Fruit fly (Drosophila melanogaster) whole organism, wandering third instar larva: ENCODE measurements around the gene net.

ENCODE experiments used
- Abd-B ChIP-seq: fragments of >200 bp; optimal IDR thresholded peaks from 2 replicates; lab custom pipeline; 2017; ENCODE audit warnings: missing biosample characterization, missing genetic modification characterization
- CG32264 ChIP-seq: fragments of 200-800 bp; sonication (Bioruptor generic); optimal IDR thresholded peaks from 2 replicates; lab custom pipeline; 2016; ENCODE audit warnings: missing biosample characterization, missing genetic modification characterization
- CrebA ChIP-seq: fragments of 200-800 bp; sonication (Bioruptor generic); optimal IDR thresholded peaks from 2 replicates; lab custom pipeline; 2016; ENCODE audit warnings: missing biosample characterization, mild to moderate bottlenecking, missing genetic modification characterization, borderline replicate concordance
- Dfd ChIP-seq: fragments of >200 bp; optimal IDR thresholded peaks from 2 replicates; lab custom pipeline; 2017; ENCODE audit warnings: missing biosample characterization, missing genetic modification characterization
- Dif ChIP-seq: fragments of 200-275, 200-300 bp; sonication (Bioruptor generic); optimal IDR thresholded peaks from 2 replicates; lab custom pipeline; 2018; ENCODE audit warnings: missing biosample characterization, missing genetic modification characterization; ENCODE audit not compliant: partially characterized antibody
- GATAd ChIP-seq: sonication (Bioruptor generic); optimal IDR thresholded peaks from 2 replicates; lab custom pipeline; 2016; ENCODE audit warnings: missing biosample characterization, missing genetic modification characterization
- HLH106 ChIP-seq: fragments of 200-800 bp; optimal IDR thresholded peaks from 3 replicates; lab custom pipeline; 2019; ENCODE audit warnings: missing biosample characterization, mild to moderate bottlenecking, missing genetic modification characterization, moderate library complexity
- Hnf4 ChIP-seq: fragments of 200-800 bp; sonication (Bioruptor generic); optimal IDR thresholded peaks from 2 replicates; lab custom pipeline; 2016; ENCODE audit warnings: missing biosample characterization, mild to moderate bottlenecking, missing genetic modification characterization
- Hr78 ChIP-seq: fragments of >200 bp; optimal IDR thresholded peaks from 2 replicates; lab custom pipeline; 2017; ENCODE audit warnings: missing biosample characterization, missing genetic modification characterization
- Hr83 ChIP-seq: fragments of 200-300 bp; sonication (Bioruptor generic); optimal IDR thresholded peaks from 2 replicates; lab custom pipeline; 2016; ENCODE audit warnings: missing biosample characterization, mild to moderate bottlenecking, missing genetic modification characterization, moderate library complexity; ENCODE audit not compliant: poor library complexity, severe bottlenecking
- Jra ChIP-seq: sonication (Bioruptor generic); optimal IDR thresholded peaks from 2 replicates; lab custom pipeline; 2016; ENCODE audit warnings: missing biosample characterization, missing genetic modification characterization
- Myc ChIP-seq: fragments of >200 bp; optimal IDR thresholded peaks from 2 replicates; lab custom pipeline; 2017
- N ChIP-seq: fragments of >200 bp; optimal IDR thresholded peaks from 2 replicates; lab custom pipeline; 2018; ENCODE audit warnings: missing biosample characterization, missing external identifiers, missing genetic modification characterization
- OdsH ChIP-seq: fragments of 200-800 bp; sonication (Bioruptor generic); optimal IDR thresholded peaks from 2 replicates; lab custom pipeline; 2016; ENCODE audit warnings: missing biosample characterization, mild to moderate bottlenecking, missing genetic modification characterization
- Rel ChIP-seq, 2 experiments: fragments of 200-800 bp; sonication (Bioruptor generic) in 1 of 2; optimal IDR thresholded peaks; 2 replicates in 1 of 2; 3 replicates in 1 of 2; lab custom pipeline; 2016 to 2019; ENCODE audit warnings: mild to moderate bottlenecking in 2 of 2, missing biosample characterization in 2 of 2, missing genetic modification characterization in 2 of 2, moderate library complexity in 1 of 2
- Sp1 ChIP-seq: fragments of 200-800 bp; sonication (Bioruptor generic); optimal IDR thresholded peaks from 3 replicates; lab custom pipeline; 2019; ENCODE audit warnings: missing biosample characterization, mild to moderate bottlenecking, missing genetic modification characterization, moderate library complexity
- Vsx2 ChIP-seq: fragments of 200-300, 225-300 bp; sonication (Bioruptor generic); optimal IDR thresholded peaks from 2 replicates; lab custom pipeline; 2018; ENCODE audit warnings: missing biosample characterization, missing genetic modification characterization; ENCODE audit not compliant: partially characterized antibody
- br ChIP-seq: fragments of 200-800 bp; sonication (Bioruptor generic); optimal IDR thresholded peaks from 2 replicates; lab custom pipeline; 2016; ENCODE audit warnings: missing biosample characterization, missing genetic modification characterization
- brk ChIP-seq: fragments of 200-800 bp; sonication (Bioruptor generic); optimal IDR thresholded peaks from 2 replicates; lab custom pipeline; 2016; ENCODE audit warnings: missing biosample characterization, mild to moderate bottlenecking, missing genetic modification characterization
- dl ChIP-seq, 2 experiments: fragments of 175-275, 200-275 bp in 1 of 2; fragments of 200-275 bp in 1 of 2; sonication (Bioruptor generic); optimal IDR thresholded peaks; lab custom pipeline; 2018; ENCODE audit warnings: mild to moderate bottlenecking in 2 of 2, missing biosample characterization in 2 of 2, missing genetic modification characterization in 2 of 2, moderate library complexity in 2 of 2; ENCODE audit not compliant: partially characterized antibody in 2 of 2, insufficient read depth in 1 of 2
- dmrt93B ChIP-seq: fragments of 200-800 bp; sonication (Bioruptor generic); optimal IDR thresholded peaks from 2 replicates; lab custom pipeline; 2018; ENCODE audit warnings: missing biosample characterization, mild to moderate bottlenecking, missing genetic modification characterization
- dsf ChIP-seq: sonication (Bioruptor generic); optimal IDR thresholded peaks from 2 replicates; lab custom pipeline; 2016; ENCODE audit warnings: missing biosample characterization, missing genetic modification characterization, borderline replicate concordance
- ey ChIP-seq: fragments of 200-800 bp; sonication (Bioruptor generic); optimal IDR thresholded peaks from 2 replicates; lab custom pipeline; 2016; ENCODE audit warnings: missing biosample characterization, missing genetic modification characterization
- foxo ChIP-seq, 2 experiments: fragments of 200-800 bp; sonication (Bioruptor generic); optimal IDR thresholded peaks; 2 replicates in 1 of 2; 3 replicates in 1 of 2; lab custom pipeline; 2016 to 2017; ENCODE audit warnings: missing biosample characterization in 2 of 2, missing genetic modification characterization in 2 of 2
- fru ChIP-seq: fragments of 200-800 bp; sonication (Bioruptor generic); optimal IDR thresholded peaks from 3 replicates; lab custom pipeline; 2016; ENCODE audit warnings: missing biosample characterization, mild to moderate bottlenecking, missing genetic modification characterization
- h ChIP-seq: fragments of 200-800 bp; sonication (Bioruptor generic); optimal IDR thresholded peaks from 3 replicates; lab custom pipeline; 2016; ENCODE audit warnings: missing biosample characterization, mild to moderate bottlenecking, missing genetic modification characterization
- lola ChIP-seq: fragments of >200 bp; optimal IDR thresholded peaks from 2 replicates; lab custom pipeline; 2017; ENCODE audit warnings: missing biosample characterization, missing genetic modification characterization
- pan ChIP-seq: fragments of >200 bp; optimal IDR thresholded peaks from 2 replicates; lab custom pipeline; 2017
- psq ChIP-seq: fragments of 200-800 bp; sonication (Bioruptor generic); optimal IDR thresholded peaks from 3 replicates; lab custom pipeline; 2017; ENCODE audit warnings: missing biosample characterization, mild to moderate bottlenecking, missing genetic modification characterization, moderate library complexity
- rgr ChIP-seq: fragments of 200-800 bp; sonication (Bioruptor generic); optimal IDR thresholded peaks from 3 replicates; lab custom pipeline; 2016; ENCODE audit warnings: missing biosample characterization, mild to moderate bottlenecking, missing genetic modification characterization
- sage ChIP-seq: fragments of 200-800 bp; sonication (Bioruptor generic); optimal IDR thresholded peaks from 2 replicates; lab custom pipeline; 2016; ENCODE audit warnings: missing biosample characterization, mild to moderate bottlenecking, missing genetic modification characterization
- sv ChIP-seq: fragments of 200-800 bp; sonication (Bioruptor generic); optimal IDR thresholded peaks from 3 replicates; lab custom pipeline; 2016; ENCODE audit warnings: missing biosample characterization, missing genetic modification characterization
- tai ChIP-seq: sonication (Bioruptor generic); optimal IDR thresholded peaks from 2 replicates; lab custom pipeline; 2016; ENCODE audit warnings: missing biosample characterization, missing genetic modification characterization
- usp ChIP-seq: fragments of >200 bp; optimal IDR thresholded peaks from 2 replicates; lab custom pipeline; 2017; ENCODE audit warnings: missing biosample characterization, missing genetic modification characterization
- woc ChIP-seq: sonication (Bioruptor generic); optimal IDR thresholded peaks from 2 replicates; lab custom pipeline; 2016; ENCODE audit warnings: missing biosample characterization, mild to moderate bottlenecking, missing genetic modification characterization

Gene net

dm6 chr2L:91333-91732 lies 4.1 kb upstream of the net start:
- TF ChIP-seq sage (GFP tag; lab: Kevin White, UChicago) (no peak), Hnf4 (GFP tag; lab: Kevin White, UChicago) (no peak), dl (GFP tag; optimal IDR thresholded peaks at IDR 0.05; lab: Kevin White, UChicago; ENCODE audit: insufficient read depth in 1 of 2, partially characterized antibody in 2 of 2) (no peak), CG32264 (no peak), HLH106 (tag; lab: Kevin White, UChicago) (no peak), CrebA (GFP tag; lab: Kevin White, UChicago) (no peak), OdsH (GFP tag; lab: Kevin White, UChicago) (no peak), usp (GFP tag; lab: Kevin White, UChicago) (no peak), Jra (GFP tag; lab: Kevin White, UChicago) (no peak), brk (GFP tag; lab: Kevin White, UChicago) (no peak), Rel (GFP tag; optimal IDR thresholded peaks at IDR 0.05; lab: Kevin White, UChicago) (no peak), Rel (tag; optimal IDR thresholded peaks at IDR 0.05; lab: Kevin White, UChicago) (no peak), ey (GFP tag; lab: Kevin White, UChicago) (no peak), h (GFP tag; lab: Kevin White, UChicago) (no peak), Vsx2 (GFP tag; lab: Kevin White, UChicago) (no peak), foxo (GFP tag; optimal IDR thresholded peaks at IDR 0.05; lab: Kevin White, UChicago) (no peak), Dif (no peak), lola (GFP tag; lab: Kevin White, UChicago) (no peak), Dfd (no peak), tai (GFP tag; lab: Kevin White, UChicago) (no peak), Abd-B (GFP tag; lab: Kevin White, UChicago) (no peak)

dm6 chr2L:90081-90480 lies 2.9 kb upstream of the net start:
- no peak for TF ChIP-seq HLH106 (tag; lab: Kevin White, UChicago)
- TF ChIP-seq fru, result no peak
- TF ChIP-seq Vsx2 (GFP tag; lab: Kevin White, UChicago), result no peak
- no peak for TF ChIP-seq Jra (GFP tag; lab: Kevin White, UChicago)
- TF ChIP-seq tai (GFP tag; lab: Kevin White, UChicago), result no peak
- TF ChIP-seq Hr83 (GFP tag; lab: Kevin White, UChicago), result no peak
- TF ChIP-seq Dfd, result no peak
- no peak for TF ChIP-seq Hr78
- TF ChIP-seq CrebA (GFP tag; lab: Kevin White, UChicago), result no peak
- no peak for TF ChIP-seq Hnf4 (GFP tag; lab: Kevin White, UChicago)
- TF ChIP-seq GATAd, result no peak
- TF ChIP-seq N (GFP tag; lab: Kevin White, UChicago), result no peak
- no peak for TF ChIP-seq br
- TF ChIP-seq pan, result no peak
- TF ChIP-seq usp (GFP tag; lab: Kevin White, UChicago), result no peak
- no peak for TF ChIP-seq woc (GFP tag; lab: Kevin White, UChicago)
- TF ChIP-seq CG32264, result no peak

- TF ChIP-seq pan (no peak), psq (GFP tag; lab: Kevin White, UChicago) (no peak), CrebA (GFP tag; lab: Kevin White, UChicago) (no peak), dmrt93B (no peak), h (GFP tag; lab: Kevin White, UChicago) (no peak), lola (GFP tag; lab: Kevin White, UChicago) (no peak), sage (GFP tag; lab: Kevin White, UChicago) (no peak), rgr (GFP tag; lab: Kevin White, UChicago) (no peak), Dif (no peak), CG32264 (no peak), Dfd (no peak), OdsH (GFP tag; lab: Kevin White, UChicago) (no peak)
Observed at dm6 chr2L:89158-89557, 2.0 kb upstream of the net start.

dm6 chr2L:88528-88927 lies 1.3 kb upstream of the net start:
- TF ChIP-seq foxo (GFP tag; optimal IDR thresholded peaks at IDR 0.05; lab: Kevin White, UChicago), result peak in 1 of 2 experiments; percentile 49
- TF ChIP-seq sv (GFP tag; lab: Kevin White, UChicago), result no peak
- TF ChIP-seq Myc, result no peak
- no peak for TF ChIP-seq GATAd
- TF ChIP-seq OdsH (GFP tag; lab: Kevin White, UChicago), result peak; percentile 20
- peak; percentile 67 for TF ChIP-seq Vsx2 (GFP tag; lab: Kevin White, UChicago)
- TF ChIP-seq h (GFP tag; lab: Kevin White, UChicago), result peak; percentile 27
- TF ChIP-seq dsf, result no peak
- peak; percentile 19 for TF ChIP-seq br
- no peak for TF ChIP-seq lola (GFP tag; lab: Kevin White, UChicago)
- peak; percentile 47 for TF ChIP-seq ey (GFP tag; lab: Kevin White, UChicago)
- TF ChIP-seq Dif, result no peak
- TF ChIP-seq fru, result peak; percentile 54
- TF ChIP-seq woc (GFP tag; lab: Kevin White, UChicago), result peak; percentile 29
- peak; percentile 41 for TF ChIP-seq HLH106 (tag; lab: Kevin White, UChicago)
- peak; percentile 29 for TF ChIP-seq rgr (GFP tag; lab: Kevin White, UChicago)
- TF ChIP-seq Sp1 (GFP tag; lab: Kevin White, UChicago), result no peak
- TF ChIP-seq, all 38 proteins: peak for 10
